Worm (Caenorhabditis elegans) whole organism, young adult: Measurements from ENCODE around the gene srt-35.
"Not testable (repeated sequence)": the region's sequence is repeated elsewhere in the genome, so short reads cannot be mapped to it uniquely, and the experiment has no call there.

Experiments used
- C06A6.2 ChIP-seq: fragments of 200-800 bp; sonication (Bioruptor generic); conservative IDR thresholded peaks from 2 replicates; pipeline ENCODE4 v1.3.6; 2022; ENCODE audit warnings: missing genetic modification characterization, missing compliant biosample characterization
- C17E4.6 ChIP-seq: fragments of 200-800 bp; sonication (Bioruptor generic); IDR thresholded peaks from 2 replicates; pipeline ENCODE4 v1.3.6; 2022; ENCODE audit warnings: missing genetic modification reagents, missing genetic modification characterization, missing compliant biosample characterization
- D2030.7 ChIP-seq: fragments of 200-800 bp; sonication (Bioruptor generic); IDR thresholded peaks from 2 replicates; pipeline ENCODE4 v1.3.6; 2022; ENCODE audit warnings: missing genetic modification reagents, missing genetic modification characterization, missing compliant biosample characterization
- F37B4.10 ChIP-seq: fragments of 200-800 bp; sonication (Bioruptor generic); IDR thresholded peaks from 2 replicates; pipeline ENCODE4 v1.3.6; 2022; ENCODE audit warnings: missing genetic modification characterization, missing compliant biosample characterization
- F39B2.1 ChIP-seq: fragments of 200-800 bp; sonication (Bioruptor generic); IDR thresholded peaks from 2 replicates; pipeline ENCODE4 v1.3.6; 2022; ENCODE audit warnings: missing genetic modification reagents, missing genetic modification characterization, missing compliant biosample characterization
- F49E8.2 ChIP-seq: sonication (generic microtip); optimal IDR thresholded peaks from 3 replicates; lab custom pipeline; 2017; ENCODE audit warnings: missing genetic modification characterization, mild to moderate bottlenecking, missing compliant biosample characterization, antibody characterized with exemption, moderate library complexity; ENCODE audit not compliant: insufficient read depth
- F57A8.1 ChIP-seq: fragments of 200-800 bp; sonication (Bioruptor generic); optimal IDR thresholded peaks from 2 replicates; lab custom pipeline; 2018; ENCODE audit warnings: mild to moderate bottlenecking, missing genetic modification characterization, moderate library complexity, missing compliant biosample characterization
- K12H6.12 ChIP-seq: fragments of 200-800 bp; sonication (Bioruptor generic); optimal IDR thresholded peaks from 2 replicates; lab custom pipeline; 2018; ENCODE audit warnings: mild to moderate bottlenecking, missing genetic modification characterization, missing compliant biosample characterization
- Y67H2A.10 ChIP-seq: fragments of 200-800 bp; sonication (Bioruptor generic); conservative IDR thresholded peaks from 2 replicates; pipeline ENCODE4 v1.3.6; 2022; ENCODE audit warnings: missing genetic modification reagents, missing genetic modification characterization, missing compliant biosample characterization
- attf-6 ChIP-seq: fragments of 200-800 bp; sonication (Bioruptor generic); IDR thresholded peaks from 2 replicates; pipeline ENCODE4 v1.3.6; 2022; ENCODE audit warnings: missing genetic modification reagents, missing genetic modification characterization, missing compliant biosample characterization
- ceh-27 ChIP-seq: fragments of 200-800 bp; sonication (Bioruptor generic); optimal IDR thresholded peaks from 2 replicates; lab custom pipeline; 2018; ENCODE audit warnings: mild to moderate bottlenecking, missing genetic modification characterization, moderate library complexity, missing compliant biosample characterization
- ceh-91 ChIP-seq: fragments of 200-800 bp; sonication (Bioruptor generic); IDR thresholded peaks from 2 replicates; pipeline ENCODE4 v1.3.6; 2022; ENCODE audit warnings: missing genetic modification reagents, missing genetic modification characterization, missing compliant biosample characterization
- die-1 ChIP-seq: sonication (generic microtip); optimal IDR thresholded peaks from 2 replicates; lab custom pipeline; 2016; ENCODE audit warnings: missing genotype, mild to moderate bottlenecking, missing genetic modification characterization, missing compliant biosample characterization
- hlh-12 ChIP-seq: sonication (generic microtip); optimal IDR thresholded peaks from 2 replicates; lab custom pipeline; 2016; ENCODE audit warnings: missing genetic modification characterization, missing compliant biosample characterization
- hmg-20 ChIP-seq: fragments of 200-800 bp; sonication (Bioruptor generic); IDR thresholded peaks from 2 replicates; pipeline ENCODE4 v1.3.6; 2022; ENCODE audit warnings: missing genetic modification reagents, missing genetic modification characterization, missing compliant biosample characterization
- let-607 ChIP-seq, 2 experiments: fragments of 200-800 bp in 1 of 2; sonication (Bioruptor generic) in 1 of 2; sonication (generic microtip) in 1 of 2; optimal IDR thresholded peaks; 2 replicates each; lab custom pipeline; 2016 to 2018; ENCODE audit warnings: mild to moderate bottlenecking in 2 of 2, missing compliant biosample characterization in 2 of 2, missing genetic modification characterization in 2 of 2, moderate library complexity in 2 of 2, missing genotype in 1 of 2
- lin-40 ChIP-seq: sonication (generic microtip); optimal IDR thresholded peaks from 2 replicates; lab custom pipeline; 2016; ENCODE audit warnings: missing genetic modification characterization, mild to moderate bottlenecking, missing compliant biosample characterization, missing genotype, missing genetic modification reagents
- madf-10 ChIP-seq: sonication (generic microtip); optimal IDR thresholded peaks from 2 replicates; lab custom pipeline; 2016; ENCODE audit warnings: mild to moderate bottlenecking, missing genetic modification characterization, missing compliant biosample characterization
- mel-28 ChIP-seq: sonication (generic microtip); optimal IDR thresholded peaks from 2 replicates; lab custom pipeline; 2016; ENCODE audit warnings: borderline replicate concordance, mild to moderate bottlenecking, missing genetic modification characterization, missing compliant biosample characterization
- nhr-27 ChIP-seq: fragments of 200-800 bp; sonication (Bioruptor generic); optimal IDR thresholded peaks from 2 replicates; lab custom pipeline; 2018; ENCODE audit warnings: mild to moderate bottlenecking, missing genetic modification characterization, moderate library complexity, missing compliant biosample characterization
- nhr-90 ChIP-seq: sonication (generic microtip); optimal IDR thresholded peaks from 2 replicates; lab custom pipeline; 2016; ENCODE audit warnings: missing genotype, mild to moderate bottlenecking, missing genetic modification characterization, missing compliant biosample characterization
- snpc-3.4 ChIP-seq: sonication (generic microtip); optimal IDR thresholded peaks from 2 replicates; lab custom pipeline; 2017; ENCODE audit warnings: missing genetic modification characterization, mild to moderate bottlenecking, missing compliant biosample characterization, antibody characterized with exemption, moderate library complexity, missing genotype, missing genetic modification reagents
- tbp1 ChIP-seq: fragments of 200-800 bp; sonication (Bioruptor generic); optimal IDR thresholded peaks from 2 replicates; lab custom pipeline; 2018; ENCODE audit warnings: mild to moderate bottlenecking, missing genetic modification characterization, missing compliant biosample characterization
- ztf-18 ChIP-seq: sonication (generic microtip); optimal IDR thresholded peaks from 2 replicates; lab custom pipeline; 2016; ENCODE audit warnings: missing genotype, mild to moderate bottlenecking, missing genetic modification characterization, missing compliant biosample characterization
- ztf-22 ChIP-seq: fragments of 200-800 bp; sonication (Bioruptor generic); optimal IDR thresholded peaks from 2 replicates; lab custom pipeline; 2018; ENCODE audit warnings: mild to moderate bottlenecking, missing genetic modification characterization, moderate library complexity, missing compliant biosample characterization
- ztf-28 ChIP-seq: fragments of 200-800 bp; sonication (Bioruptor generic); IDR thresholded peaks from 2 replicates; pipeline ENCODE4 v1.3.6; 2022; ENCODE audit warnings: missing genetic modification reagents, missing genetic modification characterization, missing compliant biosample characterization

srt-35 gene

DNA sequence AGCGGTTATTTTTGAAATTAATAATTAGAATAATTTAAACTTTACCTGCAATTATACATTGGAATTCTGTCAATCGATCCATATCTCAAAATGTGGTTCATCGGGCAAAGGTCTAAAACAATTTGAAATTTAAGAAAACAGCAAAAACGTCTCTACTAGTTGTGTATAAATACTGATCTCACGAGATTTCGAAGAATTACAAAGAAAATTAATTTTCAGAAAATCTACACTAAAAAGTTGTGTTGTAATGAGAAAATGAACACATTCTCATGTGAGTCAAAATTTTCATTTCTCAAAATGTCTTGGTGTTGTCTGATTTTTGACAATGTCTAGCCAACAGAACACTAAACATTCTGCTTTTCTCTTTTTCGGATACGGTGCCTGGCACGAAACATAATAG, 17.3 kb upstream of the srt-35 start, which contains the start of gene srt-37:
srt-37 (minus strand) TSS at position 101 of the 400 bp plus-strand sequence.
- TF ChIP-seq snpc-3.4; mel-28 (tag; lab: Kevin White, UChicago); hlh-12 (tag; lab: Kevin White, UChicago): not testable (repeated sequence)

DNA sequence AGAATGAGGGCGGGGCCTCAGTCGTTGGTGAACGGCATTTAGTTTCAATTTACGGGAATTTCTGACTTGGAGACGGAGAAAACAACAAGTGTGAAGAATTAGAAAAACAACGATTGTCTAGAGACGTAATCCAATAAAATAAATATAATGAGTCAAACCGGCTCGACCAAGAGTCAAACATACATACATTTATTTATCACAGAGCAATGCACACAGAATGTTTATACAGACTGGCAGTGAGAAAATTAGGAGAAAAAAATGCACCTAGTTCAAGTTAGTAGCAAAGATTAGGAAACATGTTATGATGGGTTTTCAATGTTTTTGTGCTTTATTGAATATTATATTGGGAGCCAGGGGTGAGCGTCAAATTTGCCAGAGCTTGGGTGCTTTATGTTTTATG, 14.3 kb upstream of the srt-35 start, which contains the start of gene srt-20:
srt-20 (minus strand) TSS at position 101 of the 400 bp plus-strand sequence.
- not testable (repeated sequence) for TF ChIP-seq ztf-18 (tag; lab: Kevin White, UChicago); ceh-91 (GFP tag; lab: Robert Waterston, UW); F49E8.2 (tag; lab: Kevin White, UChicago)

DNA sequence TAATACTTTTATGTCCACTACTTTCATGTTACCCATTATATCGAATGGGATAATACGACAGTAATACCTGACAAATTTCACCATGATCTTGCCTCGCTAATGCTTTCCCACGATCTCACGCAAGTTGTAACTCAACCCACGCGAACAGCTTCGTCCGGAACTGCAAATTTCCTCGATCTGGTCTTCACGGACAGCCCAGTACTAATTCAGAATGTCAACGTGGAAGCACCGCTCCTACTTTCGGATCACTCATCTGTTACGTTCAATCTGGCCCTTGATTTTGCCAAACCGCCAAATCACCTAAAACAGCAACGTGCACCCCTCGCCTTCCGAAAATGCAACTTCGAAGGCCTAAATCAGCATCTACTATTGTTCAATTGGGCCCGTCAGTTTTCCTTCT, 9.0 kb upstream of the srt-35 start:
- no peak for TF ChIP-seq D2030.7 (GFP tag; lab: Robert Waterston, UW)

DNA sequence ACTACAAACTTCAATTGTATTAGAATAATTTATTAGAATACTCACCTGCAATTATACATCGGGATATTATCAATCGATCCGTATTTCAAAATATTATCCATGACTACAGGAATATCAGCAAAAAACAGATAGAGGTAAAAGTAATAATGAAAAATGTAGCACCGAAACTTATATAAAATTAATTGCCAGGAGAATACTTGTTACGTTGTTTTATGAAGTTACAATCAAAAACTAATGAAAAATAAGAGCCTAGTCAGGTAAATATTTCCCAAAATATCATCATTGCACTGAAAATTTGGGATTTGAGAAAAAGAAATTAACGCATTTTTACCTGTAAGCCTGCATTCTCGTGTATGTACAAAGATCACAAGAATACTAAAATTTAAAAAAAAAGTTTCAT, 6.8 kb upstream of the srt-35 start, which contains the start of gene srt-38:
srt-38 (minus strand) TSS at position 101 of the 400 bp plus-strand sequence.
- not testable (repeated sequence) for TF ChIP-seq F57A8.1 (GFP tag; lab: Kevin White, UChicago); K12H6.12; nhr-90 (tag; lab: Kevin White, UChicago)

DNA sequence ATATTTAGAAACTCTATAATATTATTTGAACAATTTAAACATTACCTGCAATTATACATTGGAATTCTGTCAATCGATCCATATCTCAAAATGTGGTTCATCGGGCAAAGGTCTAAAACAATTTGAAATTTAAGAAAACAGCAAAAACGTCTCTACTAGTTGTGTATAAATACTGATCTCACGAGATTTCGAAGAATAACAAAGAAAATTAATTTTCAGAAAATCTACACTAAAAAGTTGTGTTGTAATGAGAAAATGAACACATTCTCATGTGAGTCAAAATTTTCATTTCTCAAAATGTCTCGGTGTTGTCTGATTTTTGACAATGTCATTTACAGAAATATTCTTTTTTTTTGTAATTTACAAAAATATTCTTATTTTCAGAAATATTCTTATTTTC, 3.8 kb upstream of the srt-35 start, which contains the start of gene srt-36:
srt-36 (minus strand) TSS at position 101 of the 400 bp plus-strand sequence.
- TF ChIP-seq ztf-22; attf-6 (GFP tag; lab: Robert Waterston, UW); let-607 (tag; optimal IDR thresholded peaks at IDR 0.05; lab: Kevin White, UChicago): not testable (repeated sequence)

DNA sequence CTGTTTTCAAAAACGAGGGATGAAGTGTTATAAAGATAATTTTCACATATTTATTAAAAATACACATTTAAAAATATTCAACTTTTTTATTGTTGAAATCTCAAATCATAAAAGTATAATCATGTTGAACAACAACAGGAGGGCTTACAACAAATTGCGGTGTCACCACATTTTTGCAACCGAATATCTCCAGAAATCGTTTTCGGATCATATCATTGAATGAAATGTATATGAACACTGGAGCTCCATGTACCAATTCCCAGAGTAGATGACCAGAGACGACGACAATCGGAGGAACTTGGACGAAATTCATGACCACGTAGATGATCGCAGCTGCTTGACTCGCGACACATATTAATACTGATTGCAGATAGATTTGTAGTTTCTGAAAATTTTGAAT, 3.0 kb downstream of the srt-35 start:
- TF ChIP-seq tbp1 (GFP tag; lab: Kevin White, UChicago) (no peak), ceh-91 (GFP tag; lab: Robert Waterston, UW) (no peak), C06A6.2 (GFP tag; lab: Robert Waterston, UW) (no peak), madf-10 (tag; lab: Kevin White, UChicago) (no peak), nhr-90 (tag; lab: Kevin White, UChicago) (no peak), F39B2.1 (GFP tag; lab: Robert Waterston, UW) (no peak), nhr-27 (tag; lab: Kevin White, UChicago) (no peak), hmg-20 (GFP tag; lab: Robert Waterston, UW) (no peak), lin-40 (tag; lab: Kevin White, UChicago) (no peak), D2030.7 (GFP tag; lab: Robert Waterston, UW) (no peak), ztf-28 (GFP tag; lab: Robert Waterston, UW) (no peak), ceh-27 (GFP tag; lab: Kevin White, UChicago) (no peak), Y67H2A.10 (GFP tag; lab: Robert Waterston, UW) (no peak)

DNA sequence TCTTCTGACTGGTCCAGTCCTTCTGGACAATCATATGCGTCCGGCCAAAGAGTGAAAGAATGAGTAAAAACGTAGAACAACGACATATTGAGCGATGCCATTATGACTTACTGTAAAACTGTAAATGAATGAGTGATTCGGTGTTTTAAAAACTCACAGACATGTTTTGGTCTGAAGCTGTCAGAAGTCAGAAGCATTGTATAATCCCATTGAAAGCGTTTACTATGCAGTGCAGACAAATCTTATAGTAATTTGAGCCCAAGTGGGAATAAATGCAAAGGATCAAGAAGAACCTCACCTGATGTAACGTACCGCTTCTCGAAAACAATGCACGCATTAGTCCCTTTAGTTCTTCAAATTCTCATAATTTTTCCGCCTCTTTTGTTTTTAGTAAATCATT, 4.3 kb downstream of the srt-35 start, which contains the start of gene srt-3:
srt-3 (minus strand) TSS at position 101 of the 400 bp plus-strand sequence.
- TF ChIP-seq nhr-27 (tag; lab: Kevin White, UChicago) (no peak), C17E4.6 (GFP tag; lab: Robert Waterston, UW) (no peak), snpc-3.4 (no peak), die-1 (tag; lab: Kevin White, UChicago) (no peak), F49E8.2 (tag; lab: Kevin White, UChicago) (no peak), F37B4.10 (no peak)
